Fruit fly (Drosophila melanogaster) whole organism, embryonic: ENCODE data around the gene AstC.

ENCODE experiments used
- CG11696 ChIP-seq: fragments of 200-800 bp; sonication (Bioruptor generic); IDR thresholded peaks from 2 replicates; pipeline ENCODE4 v1.3.6; 2022; ENCODE audit warnings: missing biosample characterization, missing genetic modification characterization
- CG16815 ChIP-seq: fragments of 200-800 bp; sonication (Bioruptor generic); optimal IDR thresholded peaks from 3 replicates; lab custom pipeline; 2017; ENCODE audit warnings: missing biosample characterization, mild to moderate bottlenecking, missing genetic modification characterization
- CG7963 ChIP-seq: fragments of 200-800 bp; sonication (Bioruptor generic); IDR thresholded peaks from 3 replicates; pipeline ENCODE4 v1.3.6; 2022; ENCODE audit warnings: missing biosample characterization, missing genetic modification characterization; ENCODE audit not compliant: partially characterized antibody
- CG8478 ChIP-seq: fragments of >200 bp; optimal IDR thresholded peaks from 2 replicates; lab custom pipeline; 2018
- eyg ChIP-seq: fragments of 200-800 bp; sonication (Bioruptor generic); optimal IDR thresholded peaks from 3 replicates; lab custom pipeline; 2016; ENCODE audit warnings: missing biosample characterization, missing genetic modification characterization

- TF ChIP-seq CG16815 (GFP tag; lab: Kevin White, UChicago) = no peak
- TF ChIP-seq eyg = no peak
- TF ChIP-seq CG11696 = no peak
- no peak for TF ChIP-seq CG8478
- TF ChIP-seq CG7963 = no peak
Measured at dm6 chr2L:11121614-11122013, 40.4 kb upstream of the AstC start, which contains the start of gene Dnaaf4.
